Fruit fly (Drosophila melanogaster) whole organism, embryonic: ENCODE measurements around the gene CG10194.

Experiments
- CG14965 ChIP-seq: fragments of 200-800 bp; sonication (Bioruptor generic); optimal IDR thresholded peaks from 2 replicates; lab custom pipeline; 2016; ENCODE audit warnings: missing biosample characterization, missing genetic modification characterization, borderline replicate concordance
- CG9727 ChIP-seq: fragments of 200-800 bp; sonication (Bioruptor generic); optimal IDR thresholded peaks from 3 replicates; lab custom pipeline; 2017; ENCODE audit warnings: missing biosample characterization, mild to moderate bottlenecking, missing genetic modification characterization

DNA sequence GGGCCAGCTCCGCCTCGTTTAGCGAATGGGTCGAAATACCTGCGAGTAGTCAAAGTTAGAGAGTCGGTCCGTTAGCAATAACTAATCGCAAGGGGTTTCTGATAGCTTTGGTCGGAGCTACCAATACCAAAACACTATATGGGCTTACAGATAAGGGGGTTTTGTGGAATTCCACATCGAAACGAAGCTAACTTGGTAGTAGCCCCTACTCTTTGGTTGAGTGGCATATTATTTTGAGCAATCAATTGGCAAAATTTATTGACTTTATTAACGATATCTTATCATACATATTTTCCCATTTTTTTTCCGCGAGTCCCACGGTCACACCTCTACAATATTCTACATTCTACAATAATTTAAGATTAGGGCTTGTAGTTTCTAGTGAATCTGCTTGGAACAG is 16.4 kb upstream of the CG10194 start:
- TF ChIP-seq CG9727 (GFP tag; lab: Kevin White, UChicago) (no peak), CG14965 (GFP tag; lab: Kevin White, UChicago) (no peak)
